Fruit fly (Drosophila melanogaster): ENCODE data around the gene IntS6.

- TF ChIP-seq psq (optimal IDR thresholded peaks at IDR 0.05) = no peak
- TF ChIP-seq EcR (GFP tag; optimal IDR thresholded peaks at IDR 0.05) = no peak
- no peak for TF ChIP-seq usp (GFP tag; optimal IDR thresholded peaks at IDR 0.05)
- TF ChIP-seq CG8478 (optimal IDR thresholded peaks at IDR 0.05) = no peak
- TF ChIP-seq Dll (optimal IDR thresholded peaks at IDR 0.05) = no peak
Observed at dm6 chrX:5699824-5700498, 47.1 kb downstream of the IntS6 start.
